Worm (Caenorhabditis elegans): ENCODE data around the gene oac-1.

oac-1 gene

DNA sequence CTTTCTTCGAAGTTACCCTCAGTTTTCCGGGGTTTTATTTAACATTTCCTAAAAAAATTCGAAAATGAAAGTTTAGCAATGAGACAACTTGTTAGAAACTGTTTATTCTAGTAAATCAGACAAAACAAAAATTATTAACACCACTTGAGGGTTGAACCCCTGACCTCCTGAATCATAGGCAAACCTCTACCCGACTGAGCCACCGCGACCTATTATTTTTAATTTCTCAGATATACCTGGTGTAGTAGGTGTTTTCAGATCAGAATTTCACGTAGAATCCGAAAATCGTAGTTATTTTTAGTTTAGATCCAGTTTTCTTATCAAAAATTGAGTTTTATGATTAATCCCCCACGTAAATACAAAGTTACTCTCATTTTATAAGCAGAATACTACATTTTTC lies 14.3 kb upstream of the oac-1 start:
- no peak for TF ChIP-seq ztf-4 (tag; optimal IDR thresholded peaks at IDR 0.05)
- no peak for TF ChIP-seq skn-1 (tag; optimal IDR thresholded peaks at IDR 0.05)
- TF ChIP-seq ceh-9 (tag; optimal IDR thresholded peaks at IDR 0.05), result no peak
- no peak for TF ChIP-seq nhr-43 (tag; optimal IDR thresholded peaks at IDR 0.05; ENCODE audit: poor library complexity, severe bottlenecking)
- no peak for TF ChIP-seq aly-2 (tag; optimal IDR thresholded peaks at IDR 0.05)
- TF ChIP-seq tbx-2 (tag; optimal IDR thresholded peaks at IDR 0.05), result no peak

DNA sequence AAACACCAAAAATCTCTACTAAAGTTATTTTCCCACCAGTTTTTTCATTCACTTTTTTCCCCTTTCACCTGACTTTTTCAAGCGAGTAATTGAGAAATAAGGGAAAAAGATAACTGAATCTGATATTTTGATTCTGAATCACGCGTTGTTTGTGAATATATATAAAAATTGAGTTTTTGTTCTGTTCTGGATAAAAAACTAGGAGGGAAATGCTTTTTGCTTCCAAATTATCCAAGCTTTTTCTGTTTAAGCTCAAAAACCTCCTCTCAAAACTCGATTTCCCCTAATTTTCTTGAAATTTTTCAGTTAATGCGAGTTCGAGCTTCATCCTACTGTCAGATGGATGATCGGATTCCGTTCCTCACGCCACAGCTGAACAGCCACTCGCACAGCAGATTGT lies 9.3 kb upstream of the oac-1 start, which contains the start of gene kcnl-1:
Gene kcnl-1 (plus strand): TSS at position 301 of the 400 bp plus-strand sequence.
- TF ChIP-seq ztf-4 (tag; optimal IDR thresholded peaks at IDR 0.05), result no peak
- no peak for TF ChIP-seq zag-1 (tag; optimal IDR thresholded peaks at IDR 0.05)
- TF ChIP-seq nhr-23 (tag; optimal IDR thresholded peaks at IDR 0.05), result no peak
- TF ChIP-seq nhr-25 (tag; optimal IDR thresholded peaks at IDR 0.05), result no peak
- no peak for TF ChIP-seq ceh-82 (tag; optimal IDR thresholded peaks at IDR 0.05)
- TF ChIP-seq daf-12 (tag; optimal IDR thresholded peaks at IDR 0.05), result no peak
- TF ChIP-seq hmg-11 (tag; optimal IDR thresholded peaks at IDR 0.05), result no peak

DNA sequence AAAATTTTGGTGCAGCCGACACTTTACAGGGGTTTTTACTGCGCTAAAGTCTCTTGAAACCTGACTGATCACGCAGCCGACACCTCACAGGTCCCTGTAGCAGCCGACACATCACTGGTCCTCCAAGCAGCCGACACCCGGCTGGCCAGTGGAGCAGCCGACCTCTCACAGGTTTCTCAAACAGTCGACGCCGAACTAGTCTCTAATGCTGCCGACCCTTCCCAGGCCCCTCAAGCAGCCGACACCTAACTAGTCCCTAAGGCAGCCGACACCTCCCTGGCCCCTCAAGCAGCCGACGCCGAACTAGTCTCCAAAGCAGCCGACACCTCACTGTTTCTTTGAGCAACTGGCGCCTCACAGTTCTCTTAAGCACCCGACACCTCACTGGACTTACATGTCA lies 419 bp downstream of the oac-1 start:
- TF ChIP-seq nhr-237 (tag; optimal IDR thresholded peaks at IDR 0.05) (no peak), lin-15B (tag; optimal IDR thresholded peaks at IDR 0.05) (no peak), pha-4 (tag; optimal IDR thresholded peaks at IDR 0.05) (no peak), nhr-43 (tag; optimal IDR thresholded peaks at IDR 0.05; ENCODE audit: poor library complexity, severe bottlenecking) (no peak), nhr-28 (tag; optimal IDR thresholded peaks at IDR 0.05) (no peak), nfya-1 (tag; optimal IDR thresholded peaks at IDR 0.05; ENCODE audit: insufficient read depth) (no peak), skn-1 (tag; optimal IDR thresholded peaks at IDR 0.05) (no peak)

- no peak for TF ChIP-seq fkh-2 (tag; optimal IDR thresholded peaks at IDR 0.05)
- TF ChIP-seq ztf-11 (tag; optimal IDR thresholded peaks at IDR 0.05), result no peak
- TF ChIP-seq ZK546.5 (tag; optimal IDR thresholded peaks at IDR 0.05), result no peak
- TF ChIP-seq nhr-237 (tag; optimal IDR thresholded peaks at IDR 0.05), result no peak
- TF ChIP-seq daf-12 (tag; optimal IDR thresholded peaks at IDR 0.05), result no peak
- TF ChIP-seq ztf-4 (tag; optimal IDR thresholded peaks at IDR 0.05), result no peak
- no peak for TF ChIP-seq pha-4 (tag; optimal IDR thresholded peaks at IDR 0.05)
- TF ChIP-seq elt-2 (tag; optimal IDR thresholded peaks at IDR 0.05), result no peak
- TF ChIP-seq egl-27 (tag; optimal IDR thresholded peaks at IDR 0.05), result no peak
- no peak for TF ChIP-seq fkh-10 (GFP tag; optimal IDR thresholded peaks at IDR 0.05)
- TF ChIP-seq nhr-76 (tag; optimal IDR thresholded peaks at IDR 0.05), result no peak
- TF ChIP-seq lin-15B (tag; optimal IDR thresholded peaks at IDR 0.05), result no peak
- TF ChIP-seq unc-39 (tag; optimal IDR thresholded peaks at IDR 0.05), result no peak
- TF ChIP-seq nhr-67 (tag; optimal IDR thresholded peaks at IDR 0.05), result no peak
- TF ChIP-seq ceh-28 (tag; optimal IDR thresholded peaks at IDR 0.05), result no peak
- TF ChIP-seq skn-1 (tag; optimal IDR thresholded peaks at IDR 0.05), result no peak
- TF ChIP-seq jun-1 (tag; optimal IDR thresholded peaks at IDR 0.05), result no peak
These were observed 5.5 kb downstream of the oac-1 start for ce11 chrV:19550294-19550693.

DNA sequence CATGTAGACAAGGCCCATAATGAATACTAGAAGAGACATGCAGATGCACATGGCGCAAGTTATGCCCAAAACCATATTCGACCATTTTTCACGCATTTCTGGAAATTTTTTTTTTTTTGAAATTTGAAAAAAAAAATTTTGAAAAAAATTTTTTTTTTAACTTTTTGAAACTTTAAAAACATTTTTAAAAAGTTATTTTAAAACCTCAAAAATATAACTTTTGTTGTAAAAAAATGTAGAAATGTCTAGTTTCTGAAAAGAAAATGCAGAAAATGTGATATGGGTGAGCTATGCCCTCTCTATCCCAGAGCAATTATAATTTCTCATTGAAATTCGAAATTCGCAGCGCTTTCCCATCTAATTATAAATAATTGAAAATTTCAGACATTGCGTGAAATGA lies 6.1 kb downstream of the oac-1 start, which contains the start of gene Y43F8B.20:
Gene Y43F8B.20 (minus strand): TSS at position 101 of the 400 bp plus-strand sequence.
- TF ChIP-seq tbx-2 (tag; optimal IDR thresholded peaks at IDR 0.05) (no peak), lin-39 (tag; optimal IDR thresholded peaks at IDR 0.05) (no peak), unc-62 (GFP tag; optimal IDR thresholded peaks at IDR 0.05) (no peak), zag-1 (tag; optimal IDR thresholded peaks at IDR 0.05) (no peak), R02D3.7 (tag; optimal IDR thresholded peaks at IDR 0.05) (no peak), nhr-43 (tag; optimal IDR thresholded peaks at IDR 0.05; ENCODE audit: poor library complexity, severe bottlenecking) (no peak), pqm-1 (tag; optimal IDR thresholded peaks at IDR 0.05) (no peak), ceh-28 (tag; optimal IDR thresholded peaks at IDR 0.05) (no peak), jun-1 (tag; optimal IDR thresholded peaks at IDR 0.05) (no peak), nhr-28 (tag; optimal IDR thresholded peaks at IDR 0.05) (no peak), ceh-82 (tag; optimal IDR thresholded peaks at IDR 0.05) (no peak), nhr-11 (tag; optimal IDR thresholded peaks at IDR 0.05) (no peak), egl-27 (tag; optimal IDR thresholded peaks at IDR 0.05) (no peak), nhr-237 (tag; optimal IDR thresholded peaks at IDR 0.05) (no peak), hmg-11 (tag; optimal IDR thresholded peaks at IDR 0.05) (no peak), nhr-76 (tag; optimal IDR thresholded peaks at IDR 0.05) (no peak), lsy-12 (tag; optimal IDR thresholded peaks at IDR 0.05) (no peak), fkh-10 (GFP tag; optimal IDR thresholded peaks at IDR 0.05) (no peak), nhr-12 (tag; optimal IDR thresholded peaks at IDR 0.05) (no peak)
